Worm (Caenorhabditis elegans) whole organism, early embryonic: ENCODE data around the gene kin-29.

Source experiments
- B0310.2 ChIP-seq: sonication (generic microtip); optimal IDR thresholded peaks from 2 replicates; lab custom pipeline; 2016; ENCODE audit warnings: mild to moderate bottlenecking, missing genetic modification characterization, missing compliant biosample characterization
- F13C5.2 ChIP-seq: sonication (generic microtip); optimal IDR thresholded peaks from 2 replicates; lab custom pipeline; 2017; ENCODE audit warnings: mild to moderate bottlenecking, missing genetic modification characterization, inconsistent platforms, missing compliant biosample characterization
- aly-1 ChIP-seq: sonication (generic microtip); optimal IDR thresholded peaks from 2 replicates; lab custom pipeline; 2016; ENCODE audit warnings: missing genetic modification characterization, missing compliant biosample characterization
- ama-1 ChIP-seq: fragments of 150-350 bp; optimal IDR thresholded peaks from 2 replicates; lab custom pipeline; 2014
- ceh-13 ChIP-seq: fragments of 200-800 bp; sonication (Bioruptor generic); optimal IDR thresholded peaks from 2 replicates; lab custom pipeline; 2018; ENCODE audit warnings: mild to moderate bottlenecking, missing genetic modification characterization, missing compliant biosample characterization
- ceh-36 ChIP-seq: sonication (generic microtip); optimal IDR thresholded peaks from 2 replicates; lab custom pipeline; 2016; ENCODE audit warnings: missing genetic modification characterization, inconsistent platforms, missing compliant biosample characterization
- ets-7 ChIP-seq: sonication (generic microtip); optimal IDR thresholded peaks from 2 replicates; lab custom pipeline; 2016; ENCODE audit warnings: missing genotype, missing genetic modification characterization, missing compliant biosample characterization
- flt-1 ChIP-seq: fragments of 200-800 bp; sonication (Bioruptor generic); IDR thresholded peaks from 2 replicates; pipeline ENCODE4 v1.3.6; 2022; ENCODE audit warnings: missing genetic modification characterization, missing compliant biosample characterization
- hmbx-1 ChIP-seq: sonication (generic microtip); optimal IDR thresholded peaks from 2 replicates; lab custom pipeline; 2016; ENCODE audit warnings: mild to moderate bottlenecking, missing genetic modification characterization, missing compliant biosample characterization
- hmg-4 ChIP-seq: fragments of 200-800 bp; sonication (Bioruptor generic); optimal IDR thresholded peaks from 2 replicates; lab custom pipeline; 2018; ENCODE audit warnings: mild to moderate bottlenecking, missing genetic modification characterization, missing compliant biosample characterization
- hnd-1 ChIP-seq: sonication (generic microtip); optimal IDR thresholded peaks from 2 replicates; lab custom pipeline; 2016; ENCODE audit warnings: missing genetic modification characterization, missing compliant biosample characterization
- pes-1 ChIP-seq: fragments of 200-800 bp; sonication (Bioruptor generic); IDR thresholded peaks from 2 replicates; pipeline ENCODE4 v1.3.6; 2022; ENCODE audit warnings: missing genetic modification reagents, missing genetic modification characterization, missing compliant biosample characterization
- scrt-1 ChIP-seq: fragments of 200-800 bp; sonication (Bioruptor generic); IDR thresholded peaks from 2 replicates; pipeline ENCODE4 v1.3.6; 2022; ENCODE audit warnings: missing genetic modification characterization, missing compliant biosample characterization
- sea-1 ChIP-seq: fragments of 200-800 bp; sonication (Bioruptor generic); conservative IDR thresholded peaks from 2 replicates; pipeline ENCODE4 v1.3.6; 2022; ENCODE audit warnings: missing genetic modification characterization, missing compliant biosample characterization
- tbx-11 ChIP-seq: fragments of 200-800 bp; sonication (Bioruptor generic); IDR thresholded peaks from 2 replicates; pipeline ENCODE4 v1.3.6; 2022; ENCODE audit warnings: missing genetic modification characterization, missing compliant biosample characterization
- tbx-37 ChIP-seq: fragments of 200-800 bp; sonication (Bioruptor generic); conservative IDR thresholded peaks from 2 replicates; pipeline ENCODE4 v1.3.6; 2022; ENCODE audit warnings: missing genetic modification reagents, missing genetic modification characterization, missing compliant biosample characterization
- tra-4 ChIP-seq: sonication (generic microtip); optimal IDR thresholded peaks from 2 replicates; lab custom pipeline; 2017; ENCODE audit warnings: missing genetic modification characterization, missing compliant biosample characterization

kin-29 gene

ce11 chrX:2820148-2820547, 32.1 kb downstream of the kin-29 start, which contains the start of gene tsp-6:
tsp-6 (plus strand) TSS chrX:2820448.
- TF ChIP-seq B0310.2 (no peak), hnd-1 (tag; lab: Kevin White, UChicago) (no peak), ceh-13 (GFP tag; lab: Kevin White, UChicago) (no peak), ceh-36 (tag; lab: Kevin White, UChicago) (no peak), ama-1 (no peak), tbx-11 (no peak), pes-1 (GFP tag; lab: Robert Waterston, UW) (no peak), aly-1 (tag; lab: Kevin White, UChicago) (no peak), ets-7 (tag; lab: Kevin White, UChicago) (no peak), scrt-1 (GFP tag; lab: Robert Waterston, UW) (no peak), F13C5.2 (tag; lab: Kevin White, UChicago) (no peak), sea-1 (GFP tag; lab: Robert Waterston, UW) (no peak), hmg-4 (GFP tag; lab: Kevin White, UChicago) (no peak), tbx-37 (GFP tag; lab: Robert Waterston, UW) (no peak), tra-4 (no peak), hmbx-1 (tag; lab: Kevin White, UChicago) (no peak), flt-1 (GFP tag; lab: Robert Waterston, UW) (no peak)

ce11 chrX:2819747-2820146, 32.5 kb downstream of the kin-29 start:
- TF ChIP-seq hmbx-1 (tag; lab: Kevin White, UChicago) (no peak), ama-1 (no peak), tbx-37 (GFP tag; lab: Robert Waterston, UW) (no peak), flt-1 (GFP tag; lab: Robert Waterston, UW) (no peak), scrt-1 (GFP tag; lab: Robert Waterston, UW) (no peak), ceh-13 (GFP tag; lab: Kevin White, UChicago) (no peak), aly-1 (tag; lab: Kevin White, UChicago) (no peak), sea-1 (GFP tag; lab: Robert Waterston, UW) (no peak), B0310.2 (no peak), hnd-1 (tag; lab: Kevin White, UChicago) (no peak), tbx-11 (no peak), tra-4 (no peak), F13C5.2 (tag; lab: Kevin White, UChicago) (no peak), pes-1 (GFP tag; lab: Robert Waterston, UW) (no peak), ceh-36 (tag; lab: Kevin White, UChicago) (no peak), hmg-4 (GFP tag; lab: Kevin White, UChicago) (no peak), ets-7 (tag; lab: Kevin White, UChicago) (no peak)

ce11 chrX:2818899-2819298, 33.3 kb downstream of the kin-29 start:
- TF ChIP-seq flt-1 (GFP tag; lab: Robert Waterston, UW) (no peak), scrt-1 (GFP tag; lab: Robert Waterston, UW) (no peak), tra-4 (no peak), hnd-1 (tag; lab: Kevin White, UChicago) (no peak), ets-7 (tag; lab: Kevin White, UChicago) (no peak)

ce11 chrX:2814097-2814720, 38.0 kb downstream of the kin-29 start, which contains the start of gene C14A11.6:
C14A11.6 (minus strand) TSS chrX:2814147.
- no peak for TF ChIP-seq ceh-13 (GFP tag; lab: Kevin White, UChicago)
- TF ChIP-seq scrt-1 (GFP tag; lab: Robert Waterston, UW), result no peak
- no peak for TF ChIP-seq hmg-4 (GFP tag; lab: Kevin White, UChicago)
- no peak for TF ChIP-seq tbx-37 (GFP tag; lab: Robert Waterston, UW)
- no peak for TF ChIP-seq ets-7 (tag; lab: Kevin White, UChicago)
- no peak for TF ChIP-seq F13C5.2 (tag; lab: Kevin White, UChicago)
- no peak for TF ChIP-seq pes-1 (GFP tag; lab: Robert Waterston, UW)
- no peak for TF ChIP-seq hmbx-1 (tag; lab: Kevin White, UChicago)

- TF ChIP-seq hmbx-1 (tag; lab: Kevin White, UChicago), result no peak
- peak; percentile 82 for TF ChIP-seq F13C5.2 (tag; lab: Kevin White, UChicago)
- no peak for TF ChIP-seq ceh-13 (GFP tag; lab: Kevin White, UChicago)
- peak; percentile 36 for TF ChIP-seq hnd-1 (tag; lab: Kevin White, UChicago)
- TF ChIP-seq ama-1, result no peak
- peak; percentile 85 for TF ChIP-seq hmg-4 (GFP tag; lab: Kevin White, UChicago)
- no peak for TF ChIP-seq ets-7 (tag; lab: Kevin White, UChicago)
- peak; percentile 30; the same call in 1 of the 2 replicates for TF ChIP-seq scrt-1 (GFP tag; lab: Robert Waterston, UW)
- TF ChIP-seq sea-1 (GFP tag; lab: Robert Waterston, UW), result 0 out of 2 replicates have a peak, but pooled peaks have one; percentile 31
- no peak for TF ChIP-seq B0310.2
- peak; percentile 64; the same call in 1 of the 2 replicates for TF ChIP-seq pes-1 (GFP tag; lab: Robert Waterston, UW)
- TF ChIP-seq tbx-37 (GFP tag; lab: Robert Waterston, UW), result peak; percentile 26; the same call in 1 of the 2 replicates
- no peak for TF ChIP-seq ceh-36 (tag; lab: Kevin White, UChicago)
- TF ChIP-seq tra-4, result no peak
- TF ChIP-seq tbx-11, result peak; percentile 66
- peak; percentile 60 for TF ChIP-seq flt-1 (GFP tag; lab: Robert Waterston, UW)
- TF ChIP-seq aly-1 (tag; lab: Kevin White, UChicago), result no peak
Observed at ce11 chrX:2809611-2810010, 42.6 kb downstream of the kin-29 start, which contains the start of gene C14A11.9. C14A11.9 (minus strand) TSS chrX:2809637.

- TF ChIP-seq ets-7 (tag; lab: Kevin White, UChicago), result no peak
- no peak for TF ChIP-seq sea-1 (GFP tag; lab: Robert Waterston, UW)
- no peak for TF ChIP-seq B0310.2
- no peak for TF ChIP-seq tbx-37 (GFP tag; lab: Robert Waterston, UW)
- no peak for TF ChIP-seq ceh-13 (GFP tag; lab: Kevin White, UChicago)
- TF ChIP-seq F13C5.2 (tag; lab: Kevin White, UChicago), result no peak
- no peak for TF ChIP-seq ceh-36 (tag; lab: Kevin White, UChicago)
- TF ChIP-seq ama-1, result no peak
- no peak for TF ChIP-seq hmg-4 (GFP tag; lab: Kevin White, UChicago)
Observed at ce11 chrX:2807390-2807789, 44.8 kb downstream of the kin-29 start, which contains the start of gene C14A11.5. C14A11.5 (minus strand) TSS chrX:2807528.
